Worm (Caenorhabditis elegans) whole organism, midembryonic: ENCODE results near the gene Y41D4A.3.

Experiments
- T22C8.4 ChIP-seq: fragments of 200-800 bp; sonication (Bioruptor generic); IDR thresholded peaks from 2 replicates; pipeline ENCODE4 v1.3.6; 2022; ENCODE audit warnings: missing genetic modification characterization, missing compliant biosample characterization
- flt-1 ChIP-seq: fragments of 200-800 bp; sonication (Bioruptor generic); IDR thresholded peaks from 2 replicates; pipeline ENCODE4 v1.3.6; 2022; ENCODE audit warnings: missing genetic modification characterization, missing compliant biosample characterization
- med-1 ChIP-seq: sonication (generic microtip); optimal IDR thresholded peaks from 2 replicates; lab custom pipeline; 2017; ENCODE audit warnings: missing genetic modification characterization, mild to moderate bottlenecking, missing compliant biosample characterization, antibody characterized with exemption, missing genetic modification reagents; ENCODE audit not compliant: insufficient read depth
- tab-1 ChIP-seq: fragments of 200-800 bp; sonication (Bioruptor generic); IDR thresholded peaks from 2 replicates; pipeline ENCODE4 v1.3.6; 2022; ENCODE audit warnings: missing genetic modification characterization, missing compliant biosample characterization
- ztf-23 ChIP-seq: fragments of 200-800 bp; sonication (Bioruptor generic); IDR thresholded peaks from 2 replicates; pipeline ENCODE4 v1.3.6; 2022; ENCODE audit warnings: missing genetic modification reagents, missing genetic modification characterization, missing compliant biosample characterization
- ztf-29 ChIP-seq: fragments of 200-800 bp; sonication (Bioruptor generic); IDR thresholded peaks from 2 replicates; pipeline ENCODE4 v1.3.6; 2022; ENCODE audit warnings: missing genetic modification reagents, missing genetic modification characterization, missing compliant biosample characterization

ce11 chrIV:1709695-1710315 is 43.8 kb upstream of the Y41D4A.3 start, which contains the start of the genes pbs-1 and K08D12.3:
- TF ChIP-seq T22C8.4 (GFP tag; lab: Robert Waterston, UW) (no peak), ztf-23 (GFP tag; lab: Robert Waterston, UW) (0 out of 2 replicates have a peak, but pooled peaks have one; percentile 24), ztf-29 (GFP tag; lab: Robert Waterston, UW) (no peak), tab-1 (GFP tag; lab: Robert Waterston, UW) (no peak), med-1 (GFP tag; lab: Kevin White, UChicago) (no peak), flt-1 (GFP tag; lab: Robert Waterston, UW) (no peak)
